Worm (Caenorhabditis elegans) whole organism, mixed stage, embryonic: Measurements from ENCODE around the gene syx-5.

Source experiments
- M03D4.4 ChIP-seq: sonication (generic microtip); optimal IDR thresholded peaks from 2 replicates; lab custom pipeline; 2017; ENCODE audit warnings: mild to moderate bottlenecking, missing genetic modification characterization, missing compliant biosample characterization
- blmp-1 ChIP-seq: fragments of 150-350 bp; optimal IDR thresholded peaks from 2 replicates; lab custom pipeline; 2014; ENCODE audit warnings: missing biosample characterization, missing genetic modification characterization
- ceh-39 ChIP-seq: fragments of 150-350 bp; optimal IDR thresholded peaks from 2 replicates; lab custom pipeline; 2014; ENCODE audit warnings: missing biosample characterization, missing genetic modification characterization
- ceh-43 ChIP-seq: fragments of 200-800 bp; sonication (Bioruptor generic); optimal IDR thresholded peaks from 2 replicates; lab custom pipeline; 2018; ENCODE audit warnings: mild to moderate bottlenecking, missing genetic modification characterization, moderate library complexity, missing compliant biosample characterization
- ceh-83 ChIP-seq: fragments of 200-800 bp; sonication (Bioruptor generic); optimal IDR thresholded peaks from 2 replicates; lab custom pipeline; 2018; ENCODE audit warnings: mild to moderate bottlenecking, missing genetic modification characterization, missing compliant biosample characterization
- ces-1 ChIP-seq: fragments of 150-350 bp; optimal IDR thresholded peaks from 2 replicates; lab custom pipeline; 2014; ENCODE audit warnings: missing biosample characterization, missing genetic modification reagents, missing genetic modification characterization
- drap-1 ChIP-seq: fragments of 200-800 bp; sonication (Bioruptor generic); optimal IDR thresholded peaks from 3 replicates; lab custom pipeline; 2018; ENCODE audit warnings: mild to moderate bottlenecking, missing genetic modification characterization, missing compliant biosample characterization
- elt-1 ChIP-seq: sonication (generic microtip); optimal IDR thresholded peaks from 2 replicates; lab custom pipeline; 2017; ENCODE audit warnings: missing genetic modification characterization, mild to moderate bottlenecking, missing compliant biosample characterization, antibody characterized with exemption, moderate library complexity, borderline replicate concordance; ENCODE audit not compliant: insufficient read depth
- elt-3 ChIP-seq: fragments of 150-350 bp; optimal IDR thresholded peaks from 2 replicates; lab custom pipeline; 2014; ENCODE audit warnings: missing biosample characterization, missing genetic modification characterization
- flh-1 ChIP-seq: fragments of 200-800 bp; sonication (Bioruptor generic); optimal IDR thresholded peaks from 2 replicates; lab custom pipeline; 2018; ENCODE audit warnings: mild to moderate bottlenecking, missing genetic modification characterization, moderate library complexity, missing compliant biosample characterization
- ham-2 ChIP-seq: fragments of 200-800 bp; sonication (Bioruptor generic); optimal IDR thresholded peaks from 2 replicates; lab custom pipeline; 2018; ENCODE audit warnings: mild to moderate bottlenecking, missing genetic modification characterization, missing compliant biosample characterization
- lin-13 ChIP-seq: fragments of 150-350 bp; optimal IDR thresholded peaks from 2 replicates; lab custom pipeline; 2014; ENCODE audit warnings: missing biosample characterization, missing genetic modification characterization
- lin-32 ChIP-seq: fragments of 200-800 bp; sonication (Bioruptor generic); optimal IDR thresholded peaks from 2 replicates; lab custom pipeline; 2018; ENCODE audit warnings: mild to moderate bottlenecking, missing genetic modification characterization, missing compliant biosample characterization
- lsy-2 ChIP-seq: fragments of 150-350 bp; optimal IDR thresholded peaks from 2 replicates; lab custom pipeline; 2014; ENCODE audit warnings: missing biosample characterization, missing genetic modification characterization
- mab-5 ChIP-seq: fragments of 150-350 bp; optimal IDR thresholded peaks from 2 replicates; lab custom pipeline; 2014; ENCODE audit warnings: missing biosample characterization, missing genetic modification characterization
- mep-1 ChIP-seq: fragments of 150-350 bp; optimal IDR thresholded peaks from 2 replicates; lab custom pipeline; 2017; ENCODE audit warnings: missing biosample characterization, missing genetic modification reagents, missing genetic modification characterization, inconsistent platforms
- mls-2 ChIP-seq: sonication (generic microtip); optimal IDR thresholded peaks from 2 replicates; lab custom pipeline; 2016; ENCODE audit warnings: mild to moderate bottlenecking, missing genetic modification characterization, moderate library complexity, missing compliant biosample characterization
- nhr-12 ChIP-seq: fragments of 150-350 bp; optimal IDR thresholded peaks from 2 replicates; lab custom pipeline; 2014; ENCODE audit warnings: missing biosample characterization, missing genetic modification characterization
- nhr-2 ChIP-seq: fragments of 150-350 bp; optimal IDR thresholded peaks from 2 replicates; lab custom pipeline; 2014; ENCODE audit warnings: missing biosample characterization, missing genetic modification characterization
- nhr-237 ChIP-seq: fragments of 150-350 bp; optimal IDR thresholded peaks from 2 replicates; lab custom pipeline; 2014; ENCODE audit warnings: missing biosample characterization, missing genetic modification characterization
- nhr-28 ChIP-seq: fragments of 150-350 bp; optimal IDR thresholded peaks from 2 replicates; lab custom pipeline; 2014; ENCODE audit warnings: missing biosample characterization, missing genetic modification characterization
- pha-4 ChIP-seq: fragments of 150-350 bp; optimal IDR thresholded peaks from 2 replicates; lab custom pipeline; 2018; ENCODE audit warnings: missing biosample characterization, missing genetic modification reagents, missing genetic modification characterization
- sem-2 ChIP-seq: fragments of 200-800 bp; sonication (Bioruptor generic); optimal IDR thresholded peaks from 2 replicates; lab custom pipeline; 2018; ENCODE audit warnings: mild to moderate bottlenecking, missing genetic modification characterization, missing compliant biosample characterization
- snpc-4 ChIP-seq: fragments of 150-350 bp; optimal IDR thresholded peaks from 2 replicates; lab custom pipeline; 2014; ENCODE audit warnings: missing biosample characterization, missing genetic modification characterization
- sptf-1 ChIP-seq: sonication (generic microtip); optimal IDR thresholded peaks from 2 replicates; lab custom pipeline; 2017; ENCODE audit warnings: mild to moderate bottlenecking, missing genetic modification characterization, moderate library complexity, missing compliant biosample characterization
- tbx-8 ChIP-seq: fragments of 200-800 bp; sonication (Bioruptor generic); optimal IDR thresholded peaks from 2 replicates; lab custom pipeline; 2018; ENCODE audit warnings: mild to moderate bottlenecking, missing genetic modification characterization, moderate library complexity, missing compliant biosample characterization
- unc-120 ChIP-seq: sonication (generic microtip); optimal IDR thresholded peaks from 2 replicates; lab custom pipeline; 2017; ENCODE audit warnings: missing genetic modification characterization, missing compliant biosample characterization; ENCODE audit not compliant: poor library complexity, severe bottlenecking
- unc-62 ChIP-seq: fragments of 150-350 bp; optimal IDR thresholded peaks from 2 replicates; lab custom pipeline; 2014; ENCODE audit warnings: missing biosample characterization, missing genetic modification reagents, missing genetic modification characterization
- zip-8 ChIP-seq: fragments of 150-350 bp; optimal IDR thresholded peaks from 2 replicates; lab custom pipeline; 2014; ENCODE audit warnings: missing biosample characterization, missing genetic modification characterization
- ztf-11 ChIP-seq: fragments of 150-350 bp; optimal IDR thresholded peaks from 2 replicates; lab custom pipeline; 2014; ENCODE audit warnings: missing biosample characterization, missing genetic modification characterization

syx-5 gene

DNA sequence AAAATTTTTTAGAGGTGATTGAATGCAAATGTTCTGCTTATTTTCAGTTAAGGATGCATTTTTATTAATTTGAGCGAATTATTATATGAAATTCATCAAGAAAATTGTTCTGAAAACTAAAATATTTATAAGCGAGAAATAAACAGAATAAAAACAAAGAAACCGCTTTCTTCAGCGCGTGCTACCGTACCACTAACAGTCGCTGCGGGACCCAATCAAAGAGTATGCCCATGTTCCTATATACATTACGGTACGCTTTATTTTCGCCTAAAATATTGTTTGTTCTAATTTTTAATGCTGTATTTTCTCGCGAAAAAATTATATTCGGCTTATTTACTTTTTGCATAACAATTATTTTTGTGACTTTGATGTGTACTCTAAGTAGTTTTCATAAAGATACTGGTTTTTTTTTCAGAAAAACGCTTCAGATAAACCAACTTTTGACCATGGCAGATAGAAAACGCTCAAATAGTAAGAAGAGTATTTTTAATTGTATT is 23.1 kb downstream of the syx-5 start, which contains the start of gene F55A11.8:
Gene F55A11.8 (plus strand): TSS at position 447 of the 497 bp plus-strand sequence.
- TF ChIP-seq nhr-237 (no peak), ham-2 (GFP tag; lab: Kevin White, UChicago) (no peak), snpc-4 (tag; lab: Kevin White, UChicago) (no peak), tbx-8 (GFP tag; lab: Kevin White, UChicago) (no peak), ceh-39 (tag; lab: Kevin White, UChicago) (no peak), zip-8 (no peak)

DNA sequence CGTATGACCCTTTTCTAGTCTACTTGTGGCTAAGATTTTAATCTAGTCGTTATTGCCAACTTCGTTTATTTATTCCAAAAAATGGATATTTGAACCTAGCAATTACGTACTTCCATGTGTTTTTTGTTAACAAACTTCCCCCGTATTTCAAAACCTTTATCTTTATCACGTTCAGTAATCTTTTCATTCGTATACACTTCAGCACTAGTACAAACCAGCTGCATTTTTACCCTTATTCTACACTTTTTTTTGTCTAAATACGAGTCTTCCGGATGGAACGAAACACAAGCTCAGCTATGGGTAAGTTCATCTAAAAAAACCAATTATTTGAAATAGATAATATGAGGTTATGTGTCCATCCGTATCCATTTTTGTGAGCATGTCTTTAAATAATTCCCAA is 24.8 kb downstream of the syx-5 start, which contains the start of gene D2023.1:
Gene D2023.1 (plus strand): TSS at position 77 of the 400 bp plus-strand sequence.
- TF ChIP-seq flh-1 (no peak), ham-2 (GFP tag; lab: Kevin White, UChicago) (no peak), ceh-83 (GFP tag; lab: Kevin White, UChicago) (no peak), elt-1 (tag; lab: Kevin White, UChicago) (no peak), mls-2 (tag; lab: Kevin White, UChicago) (no peak), ceh-39 (tag; lab: Kevin White, UChicago) (no peak), lsy-2 (tag; lab: Kevin White, UChicago) (no peak), unc-62 (no peak), ceh-43 (GFP tag; lab: Kevin White, UChicago) (no peak)

DNA sequence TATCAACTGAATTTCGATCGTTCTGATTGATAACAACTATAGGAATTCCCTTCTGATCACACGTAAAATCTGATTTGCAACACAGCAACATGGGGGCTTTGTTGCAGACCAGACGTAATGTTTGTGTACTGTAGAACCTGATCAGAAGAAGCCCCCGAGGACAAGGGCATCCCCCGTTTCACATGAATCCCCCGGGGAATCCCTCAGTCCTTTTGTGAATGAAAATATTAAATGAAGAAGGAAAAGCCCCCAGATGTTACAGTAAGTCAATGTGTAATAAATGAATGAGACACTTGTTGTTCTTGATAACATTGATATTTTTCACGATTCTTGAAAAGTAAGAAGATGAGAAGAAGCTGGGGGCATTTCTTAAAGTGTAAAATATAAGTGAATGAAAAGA is 29.5 kb downstream of the syx-5 start:
- TF ChIP-seq nhr-28 (no peak), blmp-1 (no peak), lin-32 (GFP tag; lab: Kevin White, UChicago) (no peak), nhr-2 (tag; lab: Kevin White, UChicago) (no peak), lin-13 (tag; lab: Kevin White, UChicago) (no peak), ceh-43 (GFP tag; lab: Kevin White, UChicago) (no peak), sptf-1 (tag; lab: Kevin White, UChicago) (no peak), drap-1 (GFP tag; lab: Kevin White, UChicago) (no peak), lsy-2 (tag; lab: Kevin White, UChicago) (no peak), flh-1 (no peak), ztf-11 (tag; lab: Kevin White, UChicago) (no peak), ceh-83 (GFP tag; lab: Kevin White, UChicago) (no peak)

DNA sequence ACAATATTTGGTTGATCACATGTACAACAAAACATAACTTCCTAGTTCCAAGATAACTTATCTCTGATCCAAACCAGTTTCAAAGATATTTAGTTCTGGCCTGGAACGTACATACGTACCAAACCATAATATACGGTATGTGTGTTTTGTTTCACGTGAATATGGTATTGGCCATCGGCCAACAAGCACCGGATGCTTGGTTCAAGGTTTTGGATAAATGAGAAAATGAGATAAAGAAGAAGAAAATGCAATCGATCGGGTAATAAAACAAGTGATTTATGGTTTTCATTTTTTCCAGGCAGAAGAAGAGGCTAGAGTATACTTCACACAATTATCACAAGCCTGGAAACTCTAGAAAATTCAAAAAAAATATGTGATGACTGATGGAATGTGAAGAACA is 30.6 kb downstream of the syx-5 start:
- TF ChIP-seq elt-1 (tag; lab: Kevin White, UChicago) (no peak), mab-5 (tag; lab: Kevin White, UChicago) (no peak), snpc-4 (tag; lab: Kevin White, UChicago) (no peak), ceh-43 (GFP tag; lab: Kevin White, UChicago) (no peak)

DNA sequence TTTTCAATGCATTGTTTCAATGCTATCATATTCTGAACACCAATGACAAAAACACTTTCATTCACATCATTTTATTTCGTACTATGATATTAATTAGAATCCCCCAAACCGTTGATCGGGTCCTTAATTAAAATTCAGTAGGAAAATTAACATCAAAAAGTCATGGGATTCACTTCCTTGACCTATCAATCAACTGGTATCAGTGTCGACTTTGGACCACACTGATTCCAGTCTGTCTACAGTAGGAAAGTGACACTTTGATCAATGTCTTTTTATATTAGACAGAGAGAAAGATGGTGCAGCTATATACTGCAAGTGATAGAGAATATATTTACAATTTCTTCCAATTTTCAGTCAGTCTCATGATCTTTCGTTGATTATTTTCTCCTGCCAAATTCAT is 31.6 kb downstream of the syx-5 start:
- TF ChIP-seq ces-1 (GFP tag; lab: Kevin White, UChicago) (no peak), mab-5 (tag; lab: Kevin White, UChicago) (no peak), unc-62 (no peak), mls-2 (tag; lab: Kevin White, UChicago) (no peak), M03D4.4 (tag; lab: Kevin White, UChicago) (no peak), sem-2 (GFP tag; lab: Kevin White, UChicago) (no peak), flh-1 (no peak), elt-3 (tag; lab: Kevin White, UChicago) (no peak), nhr-2 (tag; lab: Kevin White, UChicago) (no peak), drap-1 (GFP tag; lab: Kevin White, UChicago) (no peak), elt-1 (tag; lab: Kevin White, UChicago) (no peak), ceh-39 (tag; lab: Kevin White, UChicago) (no peak), lsy-2 (tag; lab: Kevin White, UChicago) (no peak), lin-13 (tag; lab: Kevin White, UChicago) (no peak), blmp-1 (no peak), unc-120 (no peak), zip-8 (no peak)

DNA sequence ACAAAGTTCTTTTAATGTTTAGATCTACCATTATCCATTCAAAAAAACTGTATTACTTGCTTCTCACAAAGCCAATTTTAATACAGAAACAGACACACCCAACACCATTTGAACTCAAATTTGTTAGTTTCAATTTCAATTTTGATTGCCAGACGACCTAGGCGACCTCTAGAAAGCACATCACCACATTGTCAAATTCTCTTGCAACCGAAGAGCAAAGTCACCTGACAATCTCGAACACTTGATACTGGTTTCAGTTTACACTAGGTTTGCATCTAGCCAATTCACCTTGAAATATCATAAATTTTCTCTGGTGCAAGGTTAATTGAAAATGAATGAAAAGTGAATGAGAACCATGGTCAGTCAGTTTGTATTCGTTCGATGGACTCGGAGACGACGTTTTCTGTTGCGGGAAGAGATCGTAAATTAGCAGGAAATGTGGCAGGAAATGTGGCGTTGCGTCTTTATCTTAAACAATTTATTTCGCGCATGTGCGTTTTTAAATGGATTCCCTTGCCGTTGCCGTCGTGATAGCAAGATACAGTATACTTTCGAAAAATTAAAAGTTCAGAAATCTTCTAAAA is 32.7 kb downstream of the syx-5 start:
- TF ChIP-seq lsy-2 (tag; lab: Kevin White, UChicago) (no peak), ceh-43 (GFP tag; lab: Kevin White, UChicago) (no peak), nhr-237 (no peak), lin-13 (tag; lab: Kevin White, UChicago) (no peak), nhr-2 (tag; lab: Kevin White, UChicago) (no peak), nhr-28 (no peak), pha-4 (no peak), snpc-4 (tag; lab: Kevin White, UChicago) (no peak), blmp-1 (no peak), ham-2 (GFP tag; lab: Kevin White, UChicago) (no peak), nhr-12 (tag; lab: Kevin White, UChicago) (no peak), ztf-11 (tag; lab: Kevin White, UChicago) (no peak), sem-2 (GFP tag; lab: Kevin White, UChicago) (no peak), ceh-83 (GFP tag; lab: Kevin White, UChicago) (no peak), elt-3 (tag; lab: Kevin White, UChicago) (no peak), unc-62 (no peak), lin-32 (GFP tag; lab: Kevin White, UChicago) (no peak), ceh-39 (tag; lab: Kevin White, UChicago) (no peak), mep-1 (tag; lab: Kevin White, UChicago) (no peak), mls-2 (tag; lab: Kevin White, UChicago) (no peak)
